Worm (Caenorhabditis elegans) whole organism, late embryonic: Measurements from ENCODE around the gene F23A7.5.

Source experiments
- C38D4.7 ChIP-seq: fragments of 200-800 bp; sonication (Bioruptor generic); optimal IDR thresholded peaks from 2 replicates; lab custom pipeline; 2018; ENCODE audit warnings: mild to moderate bottlenecking, missing genetic modification characterization, moderate library complexity, missing compliant biosample characterization
- T23F11.4 ChIP-seq: fragments of 200-800 bp; sonication (Bioruptor generic); optimal IDR thresholded peaks from 2 replicates; lab custom pipeline; 2018; ENCODE audit warnings: mild to moderate bottlenecking, missing genetic modification characterization, missing compliant biosample characterization
- ceh-48 ChIP-seq: sonication (generic microtip); optimal IDR thresholded peaks from 2 replicates; lab custom pipeline; 2016; ENCODE audit warnings: missing genetic modification characterization, inconsistent platforms, missing compliant biosample characterization
- dmd-4 ChIP-seq: sonication (generic microtip); optimal IDR thresholded peaks from 2 replicates; lab custom pipeline; 2016; ENCODE audit warnings: borderline replicate concordance, missing genetic modification characterization, missing compliant biosample characterization
- mec-3 ChIP-seq: sonication (generic microtip); optimal IDR thresholded peaks from 2 replicates; lab custom pipeline; 2016; ENCODE audit warnings: borderline replicate concordance, missing genetic modification characterization, missing compliant biosample characterization
- pax-1 ChIP-seq: fragments of 150-350 bp; optimal IDR thresholded peaks from 2 replicates; lab custom pipeline; 2014; ENCODE audit warnings: missing biosample characterization, missing genetic modification characterization
- pha-2 ChIP-seq: sonication (generic microtip); optimal IDR thresholded peaks from 2 replicates; lab custom pipeline; 2017; ENCODE audit warnings: mild to moderate bottlenecking, missing genetic modification characterization, missing compliant biosample characterization
- sox-4 ChIP-seq: sonication (generic microtip); optimal IDR thresholded peaks from 2 replicates; lab custom pipeline; 2017; ENCODE audit warnings: mild to moderate bottlenecking, missing genetic modification characterization, inconsistent platforms, missing compliant biosample characterization
- syd-9 ChIP-seq: sonication (generic microtip); optimal IDR thresholded peaks from 2 replicates; lab custom pipeline; 2016; ENCODE audit warnings: mild to moderate bottlenecking, missing genetic modification characterization, moderate library complexity, missing compliant biosample characterization
- unc-3 ChIP-seq, 2 experiments: fragments of 200-800 bp in 1 of 2; sonication (Bioruptor generic) in 1 of 2; sonication (generic microtip) in 1 of 2; conservative IDR thresholded peaks in 1 of 2; optimal IDR thresholded peaks in 1 of 2; 2 replicates each; pipeline versions ENCODE4 v1.3.6 to Lab custom; 2016 to 2022; ENCODE audit warnings: missing compliant biosample characterization in 2 of 2, missing genetic modification characterization in 2 of 2, missing genetic modification reagents in 1 of 2

- TF ChIP-seq sox-4 (tag; lab: Kevin White, UChicago) (no peak), ceh-48 (no peak), dmd-4 (tag; lab: Kevin White, UChicago) (no peak), unc-3 (GFP tag; conservative IDR thresholded peaks at IDR 0.05; lab: Robert Waterston, UW) (no peak), unc-3 (tag; optimal IDR thresholded peaks at IDR 0.05; lab: Kevin White, UChicago) (no peak), syd-9 (tag; lab: Kevin White, UChicago) (no peak), mec-3 (no peak), pha-2 (no peak), pax-1 (tag; lab: Kevin White, UChicago) (no peak), T23F11.4 (no peak), C38D4.7 (GFP tag; lab: Kevin White, UChicago) (no peak)
Observed at ce11 chrX:16199200-16199764, 29.4 kb upstream of the F23A7.5 start, which contains the start of gene R11.3.
